Worm (Caenorhabditis elegans) whole organism, midembryonic: ENCODE data around the gene C44C10.11.

Experiments
- T22C8.4 ChIP-seq: fragments of 200-800 bp; sonication (Bioruptor generic); IDR thresholded peaks from 2 replicates; pipeline ENCODE4 v1.3.6; 2022; ENCODE audit warnings: missing genetic modification characterization, missing compliant biosample characterization
- cog-1 ChIP-seq: sonication (generic microtip); optimal IDR thresholded peaks from 2 replicates; lab custom pipeline; 2016; ENCODE audit warnings: missing genetic modification characterization, missing compliant biosample characterization
- flt-1 ChIP-seq: fragments of 200-800 bp; sonication (Bioruptor generic); IDR thresholded peaks from 2 replicates; pipeline ENCODE4 v1.3.6; 2022; ENCODE audit warnings: missing genetic modification characterization, missing compliant biosample characterization
- tab-1 ChIP-seq: fragments of 200-800 bp; sonication (Bioruptor generic); IDR thresholded peaks from 2 replicates; pipeline ENCODE4 v1.3.6; 2022; ENCODE audit warnings: missing genetic modification characterization, missing compliant biosample characterization
- ztf-29 ChIP-seq: fragments of 200-800 bp; sonication (Bioruptor generic); IDR thresholded peaks from 2 replicates; pipeline ENCODE4 v1.3.6; 2022; ENCODE audit warnings: missing genetic modification reagents, missing genetic modification characterization, missing compliant biosample characterization

ce11 chrX:11673063-11673759 is 36.9 kb downstream of the C44C10.11 start:
- TF ChIP-seq T22C8.4: no peak
- no peak for TF ChIP-seq flt-1 (GFP tag; lab: Robert Waterston, UW)
- TF ChIP-seq cog-1 (tag; lab: Kevin White, UChicago): no peak
- no peak for TF ChIP-seq ztf-29 (GFP tag; lab: Robert Waterston, UW)
- TF ChIP-seq tab-1 (GFP tag; lab: Robert Waterston, UW): no peak
